In the genomic region with DNA sequence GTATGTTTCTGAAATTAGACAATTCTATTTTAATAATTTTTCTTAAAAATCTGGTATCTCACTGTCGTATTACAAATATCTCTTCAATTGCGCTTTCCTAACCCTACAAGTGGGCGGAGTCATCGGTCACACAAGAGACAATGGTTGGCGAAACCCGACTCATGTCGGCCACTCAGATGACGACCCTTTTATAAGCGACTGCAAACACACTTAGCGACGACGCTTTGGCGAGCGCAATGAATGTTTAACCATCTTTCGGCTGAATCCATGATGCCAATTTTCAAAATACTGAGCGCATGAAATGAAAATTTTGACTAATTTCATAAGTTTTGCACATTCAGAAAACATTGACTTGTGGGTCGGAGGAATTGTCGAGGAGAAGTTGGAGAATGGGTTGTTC, we compare ENCODE assay signal across 4 worm cellular contexts.
A peak's percentile ranks its signal among the peaks of the same experiment; 100 is the strongest.
TF ChIP-seq lines count a peak whose summit lies in the region.

No protein-coding gene starts in this region.

TF ChIP-seq in whole organism, L2 larva, 48 proteins besides CTCF, POLR2A, EP300 and RAD21 (continues in another document):
- peak; percentile 31 for TF ChIP-seq nhr-77 (tag; optimal IDR thresholded peaks at IDR 0.05; lab: Kevin White, UChicago)
- peak; percentile 6 for TF ChIP-seq peb-1 (tag; optimal IDR thresholded peaks at IDR 0.05; lab: Kevin White, UChicago)
- TF ChIP-seq ztf-1 (GFP tag; conservative IDR thresholded peaks at IDR 0.05; lab: Robert Waterston, UW) = 0 out of 2 replicates have a peak, but pooled peaks have one; percentile 82
- TF ChIP-seq ztf-4 (tag; optimal IDR thresholded peaks at IDR 0.05; lab: Kevin White, UChicago) = peak; percentile 83
- TF ChIP-seq unc-62 (GFP tag; optimal IDR thresholded peaks at IDR 0.05; lab: Kevin White, UChicago) = peak; percentile 73
- TF ChIP-seq unc-55 (GFP tag; optimal IDR thresholded peaks at IDR 0.05; lab: Kevin White, UChicago) = peak; percentile 67
- TF ChIP-seq snpc-4 (tag; optimal IDR thresholded peaks at IDR 0.05; lab: Kevin White, UChicago) = peak; percentile 100
- no peak for TF ChIP-seq unc-39 (tag; optimal IDR thresholded peaks at IDR 0.05; lab: Kevin White, UChicago)
- TF ChIP-seq zag-1 (tag; optimal IDR thresholded peaks at IDR 0.05; lab: Kevin White, UChicago) = peak; percentile 81
- peak; percentile 56 for TF ChIP-seq R02D3.7 (tag; optimal IDR thresholded peaks at IDR 0.05; lab: Kevin White, UChicago)
- peak; percentile 90 for TF ChIP-seq egl-27 (tag; optimal IDR thresholded peaks at IDR 0.05; lab: Kevin White, UChicago)
- TF ChIP-seq Y55F3AM.14 (GFP tag; optimal IDR thresholded peaks at IDR 0.05; lab: Kevin White, UChicago) = peak; percentile 94
- TF ChIP-seq blmp-1 (tag; optimal IDR thresholded peaks at IDR 0.05; lab: Kevin White, UChicago; ENCODE audit: insufficient read depth) = peak; percentile 39
- peak; percentile 89 for TF ChIP-seq crh-2 (tag; optimal IDR thresholded peaks at IDR 0.05; lab: Kevin White, UChicago)
- no peak for TF ChIP-seq elt-1 (tag; optimal IDR thresholded peaks at IDR 0.05; lab: Kevin White, UChicago)
- peak; percentile 80 for TF ChIP-seq nhr-11 (tag; optimal IDR thresholded peaks at IDR 0.05; lab: Kevin White, UChicago)
- peak; percentile 45 for TF ChIP-seq ztf-11 (tag; optimal IDR thresholded peaks at IDR 0.05; lab: Kevin White, UChicago)
- peak; percentile 92 for TF ChIP-seq sma-3 (GFP tag; optimal IDR thresholded peaks at IDR 0.05; lab: Kevin White, UChicago)
- TF ChIP-seq lin-13 (GFP tag; optimal IDR thresholded peaks at IDR 0.05; lab: Kevin White, UChicago) = peak; percentile 87
- peak; percentile 95 for TF ChIP-seq F13H6.1 (tag; optimal IDR thresholded peaks at IDR 0.05; lab: Kevin White, UChicago)
- TF ChIP-seq skn-1 (tag; optimal IDR thresholded peaks at IDR 0.05; lab: Kevin White, UChicago) = peak; percentile 33

TF ChIP-seq in whole organism, L4 larva, 104 proteins besides CTCF, POLR2A, EP300 and RAD21 (continues in another document):
- no peak; the same call in 1 of the 2 replicates for TF ChIP-seq set-16 (GFP tag; IDR thresholded peaks at IDR 0.05; lab: Robert Waterston, UW)
- peak; percentile 100 for TF ChIP-seq egl-43 (GFP tag; IDR thresholded peaks at IDR 0.05; lab: Robert Waterston, UW)
- peak; percentile 100 for TF ChIP-seq F44E2.7 (GFP tag; IDR thresholded peaks at IDR 0.05; lab: Robert Waterston, UW)
- TF ChIP-seq hlh-30 (tag; optimal IDR thresholded peaks at IDR 0.05; lab: Kevin White, UChicago; ENCODE audit: insufficient read depth) = peak; percentile 70
- no peak for TF ChIP-seq ama-1 (optimal IDR thresholded peaks at IDR 0.05; lab: Kevin White, UChicago)
- peak; percentile 99 for TF ChIP-seq Y75B8A.6 (GFP tag; IDR thresholded peaks at IDR 0.05; lab: Robert Waterston, UW)
- TF ChIP-seq fos-1 (tag; optimal IDR thresholded peaks at IDR 0.05; lab: Kevin White, UChicago) = peak; percentile 47
- TF ChIP-seq nhr-28 (tag; optimal IDR thresholded peaks at IDR 0.05; lab: Kevin White, UChicago) = peak; percentile 65
- TF ChIP-seq hif-1 (tag; optimal IDR thresholded peaks at IDR 0.05; lab: Kevin White, UChicago) = peak; percentile 81
- peak; percentile 98 for TF ChIP-seq Y5F2A.4 (GFP tag; optimal IDR thresholded peaks at IDR 0.05; lab: Kevin White, UChicago)
- TF ChIP-seq unc-130 (GFP tag; optimal IDR thresholded peaks at IDR 0.05; lab: Kevin White, UChicago) = peak; percentile 94
- TF ChIP-seq aly-2 (tag; optimal IDR thresholded peaks at IDR 0.05; lab: Kevin White, UChicago) = peak; percentile 97
- peak; percentile 92 for TF ChIP-seq nhr-48 (tag; optimal IDR thresholded peaks at IDR 0.05; lab: Kevin White, UChicago)
- peak; percentile 99 for TF ChIP-seq tra-1 (GFP tag; IDR thresholded peaks at IDR 0.05; lab: Robert Waterston, UW)
- TF ChIP-seq mxl-3 (GFP tag; optimal IDR thresholded peaks at IDR 0.05; lab: Kevin White, UChicago) = peak; percentile 95
- TF ChIP-seq hmg-1.1 (GFP tag; IDR thresholded peaks at IDR 0.05; lab: Robert Waterston, UW) = peak; percentile 99
- peak; percentile 100 for TF ChIP-seq lim-7 (GFP tag; IDR thresholded peaks at IDR 0.05; lab: Robert Waterston, UW)
- TF ChIP-seq attf-4 (tag; optimal IDR thresholded peaks at IDR 0.05; lab: Kevin White, UChicago) = peak; percentile 86
- peak; percentile 48 for TF ChIP-seq ceh-82 (tag; optimal IDR thresholded peaks at IDR 0.05; lab: Kevin White, UChicago)
- TF ChIP-seq nhr-237 (tag; optimal IDR thresholded peaks at IDR 0.05; lab: Kevin White, UChicago) = no peak
- TF ChIP-seq ctbp-1 (GFP tag; IDR thresholded peaks at IDR 0.05; lab: Robert Waterston, UW) = peak; percentile 99
- peak; percentile 100 for TF ChIP-seq dmd-8 (GFP tag; IDR thresholded peaks at IDR 0.05; lab: Robert Waterston, UW)

TF ChIP-seq in whole organism, late embryonic, 69 proteins besides CTCF, POLR2A, EP300 and RAD21 (continues in another document):
- TF ChIP-seq ceh-9 (tag; optimal IDR thresholded peaks at IDR 0.05; lab: Kevin White, UChicago) (peak; percentile 99), ama-1 (optimal IDR thresholded peaks at IDR 0.05; lab: Kevin White, UChicago) (no peak), dmd-4 (tag; optimal IDR thresholded peaks at IDR 0.05; lab: Kevin White, UChicago; ENCODE audit: borderline replicate concordance) (peak; percentile 99), ceh-24 (tag; optimal IDR thresholded peaks at IDR 0.05; lab: Kevin White, UChicago) (peak; percentile 100), sdc-2 (tag; optimal IDR thresholded peaks at IDR 0.05; lab: Kevin White, UChicago) (peak; percentile 93), unc-86 (tag; optimal IDR thresholded peaks at IDR 0.05; lab: Kevin White, UChicago) (peak; percentile 99), syd-9 (tag; optimal IDR thresholded peaks at IDR 0.05; lab: Kevin White, UChicago) (peak; percentile 99), tbx-7 (tag; optimal IDR thresholded peaks at IDR 0.05; lab: Kevin White, UChicago) (peak; percentile 73), eyg-1 (tag; optimal IDR thresholded peaks at IDR 0.05; lab: Kevin White, UChicago) (peak; percentile 98), nhr-11 (tag; optimal IDR thresholded peaks at IDR 0.05; lab: Kevin White, UChicago) (peak; percentile 28), zip-5 (tag; optimal IDR thresholded peaks at IDR 0.05; lab: Kevin White, UChicago) (peak; percentile 92), ceh-22 (tag; optimal IDR thresholded peaks at IDR 0.05; lab: Kevin White, UChicago) (peak; percentile 79), ceh-48 (tag; optimal IDR thresholded peaks at IDR 0.05; lab: Kevin White, UChicago) (peak; percentile 99), sox-4 (tag; optimal IDR thresholded peaks at IDR 0.05; lab: Kevin White, UChicago) (peak; percentile 100), pros-1 (tag; optimal IDR thresholded peaks at IDR 0.05; lab: Kevin White, UChicago) (peak; percentile 71), lim-6 (tag; optimal IDR thresholded peaks at IDR 0.05; lab: Kevin White, UChicago) (peak; percentile 98), ceh-45 (GFP tag; IDR thresholded peaks at IDR 0.05; lab: Robert Waterston, UW) (peak; percentile 99), hlh-8 (tag; optimal IDR thresholded peaks at IDR 0.05; lab: Kevin White, UChicago) (peak; percentile 97), madf-2 (tag; optimal IDR thresholded peaks at IDR 0.05; lab: Kevin White, UChicago) (peak; percentile 99), pax-1 (tag; optimal IDR thresholded peaks at IDR 0.05; lab: Kevin White, UChicago) (peak; percentile 18), C08G9.2 (tag; optimal IDR thresholded peaks at IDR 0.05; lab: Kevin White, UChicago) (peak; percentile 96), pha-4 (tag; optimal IDR thresholded peaks at IDR 0.05; lab: Kevin White, UChicago) (no peak), ceh-31 (tag; optimal IDR thresholded peaks at IDR 0.05; lab: Kevin White, UChicago) (peak; percentile 97), mec-3 (tag; optimal IDR thresholded peaks at IDR 0.05; lab: Kevin White, UChicago; ENCODE audit: borderline replicate concordance) (peak; percentile 99)

TF ChIP-seq in whole organism, mixed stage, embryonic, 35 proteins besides CTCF, POLR2A, EP300 and RAD21 (continues in another document):
- TF ChIP-seq ceh-43 (GFP tag; optimal IDR thresholded peaks at IDR 0.05; lab: Kevin White, UChicago) (peak; percentile 98), nhr-12 (tag; optimal IDR thresholded peaks at IDR 0.05; lab: Kevin White, UChicago) (peak; percentile 80), ceh-39 (tag; optimal IDR thresholded peaks at IDR 0.05; lab: Kevin White, UChicago) (peak; percentile 71), mls-2 (tag; optimal IDR thresholded peaks at IDR 0.05; lab: Kevin White, UChicago) (peak; percentile 99), unc-62 (GFP tag; optimal IDR thresholded peaks at IDR 0.05; lab: Kevin White, UChicago) (peak; percentile 89), snpc-4 (tag; optimal IDR thresholded peaks at IDR 0.05; lab: Kevin White, UChicago) (no peak), pha-4 (tag; optimal IDR thresholded peaks at IDR 0.05; lab: Kevin White, UChicago) (peak; percentile 94), ces-1 (GFP tag; optimal IDR thresholded peaks at IDR 0.05; lab: Kevin White, UChicago) (peak; percentile 73), mab-5 (tag; optimal IDR thresholded peaks at IDR 0.05; lab: Kevin White, UChicago) (peak; percentile 62), lin-32 (GFP tag; optimal IDR thresholded peaks at IDR 0.05; lab: Kevin White, UChicago) (peak; percentile 99), nhr-237 (tag; optimal IDR thresholded peaks at IDR 0.05; lab: Kevin White, UChicago) (peak; percentile 88), sptf-1 (tag; optimal IDR thresholded peaks at IDR 0.05; lab: Kevin White, UChicago) (peak; percentile 99), ceh-83 (GFP tag; optimal IDR thresholded peaks at IDR 0.05; lab: Kevin White, UChicago) (peak; percentile 99), bed-3 (GFP tag; optimal IDR thresholded peaks at IDR 0.05; lab: Kevin White, UChicago) (peak; percentile 97), hlh-1 (tag; optimal IDR thresholded peaks at IDR 0.05; lab: Kevin White, UChicago) (peak; percentile 86), flh-1 (GFP tag; optimal IDR thresholded peaks at IDR 0.05; lab: Kevin White, UChicago) (peak; percentile 97), sem-2 (GFP tag; optimal IDR thresholded peaks at IDR 0.05; lab: Kevin White, UChicago) (peak; percentile 96), blmp-1 (tag; optimal IDR thresholded peaks at IDR 0.05; lab: Kevin White, UChicago) (no peak), unc-120 (tag; optimal IDR thresholded peaks at IDR 0.05; lab: Kevin White, UChicago; ENCODE audit: poor library complexity, severe bottlenecking) (peak; percentile 99), drap-1 (GFP tag; optimal IDR thresholded peaks at IDR 0.05; lab: Kevin White, UChicago) (peak; percentile 99), nhr-2 (tag; optimal IDR thresholded peaks at IDR 0.05; lab: Kevin White, UChicago) (no peak), elt-1 (tag; optimal IDR thresholded peaks at IDR 0.05; lab: Kevin White, UChicago; ENCODE audit: borderline replicate concordance, insufficient read depth) (no peak), mep-1 (tag; optimal IDR thresholded peaks at IDR 0.05; lab: Kevin White, UChicago) (peak; percentile 88), nhr-28 (tag; optimal IDR thresholded peaks at IDR 0.05; lab: Kevin White, UChicago) (peak; percentile 95), ham-2 (GFP tag; optimal IDR thresholded peaks at IDR 0.05; lab: Kevin White, UChicago) (peak; percentile 99), elt-3 (tag; optimal IDR thresholded peaks at IDR 0.05; lab: Kevin White, UChicago) (peak; percentile 92), tbx-8 (GFP tag; optimal IDR thresholded peaks at IDR 0.05; lab: Kevin White, UChicago) (peak; percentile 98)
